Worm (Caenorhabditis elegans): Measurements from ENCODE around the gene dyf-17.

Gene dyf-17

DNA sequence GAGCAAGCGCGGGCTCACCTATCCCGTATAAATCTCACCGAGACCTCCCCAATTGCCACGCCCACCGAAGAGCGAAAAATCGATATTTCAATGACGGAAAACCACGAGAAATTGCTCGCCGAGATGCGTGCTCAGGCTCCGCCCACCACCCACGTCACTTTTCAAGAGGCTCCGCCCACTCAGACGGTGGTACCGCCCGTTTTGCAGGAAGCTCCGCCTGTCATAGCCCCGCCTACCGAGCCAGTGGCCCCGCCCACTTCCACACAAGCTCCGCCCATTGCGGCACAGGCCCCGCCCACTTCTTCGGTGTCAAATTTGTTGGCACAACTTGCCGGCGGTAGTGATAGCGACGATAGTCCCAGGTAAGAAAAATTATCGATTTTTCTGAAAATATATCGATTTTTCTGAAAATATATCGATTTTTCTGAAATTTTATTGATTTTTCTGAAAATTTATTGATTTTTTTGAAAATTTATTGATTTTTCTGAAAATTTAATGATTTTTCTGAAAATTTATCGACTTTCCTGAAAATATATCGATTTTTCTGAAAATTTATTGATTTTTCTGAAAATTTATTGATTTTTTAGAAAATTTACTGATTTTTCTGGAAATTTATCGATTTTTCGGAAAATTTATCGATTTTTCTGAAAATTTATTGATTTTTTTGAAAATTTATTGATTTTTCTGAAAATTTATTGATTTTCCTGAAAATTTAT lies 2.3 kb downstream of the dyf-17 start:
- no peak for TF ChIP-seq nhr-21 (tag; optimal IDR thresholded peaks at IDR 0.05)
- no peak for TF ChIP-seq dmd-4 (tag; optimal IDR thresholded peaks at IDR 0.05)
- no peak for TF ChIP-seq nhr-25 (tag; optimal IDR thresholded peaks at IDR 0.05)
- no peak for TF ChIP-seq lin-39 (tag; optimal IDR thresholded peaks at IDR 0.05)
- TF ChIP-seq sma-3 (GFP tag; optimal IDR thresholded peaks at IDR 0.05) = no peak
- TF ChIP-seq lin-11 (tag; optimal IDR thresholded peaks at IDR 0.05) = no peak
- TF ChIP-seq ztf-11 (tag; optimal IDR thresholded peaks at IDR 0.05) = no peak
- no peak for TF ChIP-seq aly-2 (tag; optimal IDR thresholded peaks at IDR 0.05)
- TF ChIP-seq unc-39 (tag; optimal IDR thresholded peaks at IDR 0.05) = no peak
- TF ChIP-seq Y55F3AM.14 (GFP tag; optimal IDR thresholded peaks at IDR 0.05) = no peak
- no peak for TF ChIP-seq ceh-82 (tag; optimal IDR thresholded peaks at IDR 0.05)
- no peak for TF ChIP-seq blmp-1 (tag; optimal IDR thresholded peaks at IDR 0.05; ENCODE audit: insufficient read depth)
- TF ChIP-seq fos-1 (tag; optimal IDR thresholded peaks at IDR 0.05) = no peak
- TF ChIP-seq nhr-23 (tag; optimal IDR thresholded peaks at IDR 0.05) = no peak
- TF ChIP-seq nhr-129 (tag; optimal IDR thresholded peaks at IDR 0.05) = no peak
- no peak for TF ChIP-seq ztf-4 (tag; optimal IDR thresholded peaks at IDR 0.05)
- no peak for TF ChIP-seq nhr-6 (tag; optimal IDR thresholded peaks at IDR 0.05)
- TF ChIP-seq unc-55 (GFP tag; optimal IDR thresholded peaks at IDR 0.05) = no peak
- TF ChIP-seq ztf-1 (GFP tag; conservative IDR thresholded peaks at IDR 0.05) = no peak
- no peak for TF ChIP-seq mab-5 (tag; optimal IDR thresholded peaks at IDR 0.05)

DNA sequence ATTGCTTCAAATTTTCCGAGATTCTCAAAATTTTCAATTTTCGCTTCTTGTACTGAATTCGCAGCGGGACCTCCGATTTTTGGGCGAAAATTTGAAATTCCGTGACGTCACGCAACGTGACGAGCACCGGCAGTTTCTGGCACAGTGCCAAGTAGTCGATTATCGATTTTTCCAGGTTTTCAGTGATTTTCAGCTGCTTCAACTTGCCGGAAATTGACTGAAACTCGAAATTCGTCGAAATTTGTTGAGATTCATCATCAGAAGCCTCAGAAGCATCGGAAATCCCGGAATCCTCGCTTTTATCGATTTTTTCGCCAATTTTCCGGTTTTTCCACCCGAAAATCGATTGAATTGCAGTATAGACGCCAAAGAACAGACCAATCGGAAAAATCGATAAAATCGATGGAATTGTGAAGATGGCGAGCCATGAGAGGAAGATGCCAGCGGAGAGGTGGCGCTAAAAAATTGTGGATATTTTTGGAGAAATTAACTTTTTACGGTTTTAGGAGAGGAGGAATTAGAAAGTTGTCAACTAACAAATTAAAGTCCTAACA lies 4.6 kb downstream of the dyf-17 start:
- TF ChIP-seq Y55F3AM.14 (GFP tag; optimal IDR thresholded peaks at IDR 0.05) (no peak), ceh-16 (tag; optimal IDR thresholded peaks at IDR 0.05) (no peak)

DNA sequence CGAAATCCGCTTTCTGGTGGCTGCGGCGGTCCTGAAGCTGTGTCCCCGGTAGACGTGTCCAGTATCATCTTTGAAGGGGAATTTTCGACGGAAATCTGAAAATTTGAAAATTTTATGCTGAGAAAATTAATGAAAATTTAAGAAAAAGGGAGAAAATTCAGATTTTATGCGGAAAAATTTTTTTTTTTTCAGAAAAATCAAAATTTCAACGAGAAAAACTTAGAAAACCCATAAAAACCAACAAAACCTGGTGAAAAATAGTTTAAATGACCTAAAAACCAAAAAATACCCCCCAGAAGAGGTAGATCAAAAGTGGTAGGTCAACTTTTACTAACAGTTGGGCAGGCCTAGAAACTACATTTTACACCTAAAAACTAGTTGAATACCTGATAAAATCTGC lies 6.2 kb downstream of the dyf-17 start, which contains the start of gene Y39B6A.10:
Y39B6A.10 (minus strand) TSS at position 101 of the 400 bp plus-strand sequence.
- no peak for TF ChIP-seq sma-3 (GFP tag; optimal IDR thresholded peaks at IDR 0.05)
- TF ChIP-seq nhr-11 (tag; optimal IDR thresholded peaks at IDR 0.05) = no peak
- TF ChIP-seq ZK546.5 (tag; optimal IDR thresholded peaks at IDR 0.05) = no peak
- TF ChIP-seq egl-27 (tag; optimal IDR thresholded peaks at IDR 0.05) = no peak
- TF ChIP-seq nhr-12 (tag; optimal IDR thresholded peaks at IDR 0.05) = no peak
- TF ChIP-seq ceh-16 (tag; optimal IDR thresholded peaks at IDR 0.05) = no peak
- TF ChIP-seq zag-1 (tag; optimal IDR thresholded peaks at IDR 0.05) = no peak
- TF ChIP-seq Y55F3AM.14 (GFP tag; optimal IDR thresholded peaks at IDR 0.05) = no peak
- no peak for TF ChIP-seq C34F6.9 (tag; optimal IDR thresholded peaks at IDR 0.05)
- no peak for TF ChIP-seq nhr-77 (tag; optimal IDR thresholded peaks at IDR 0.05)
- no peak for TF ChIP-seq lin-11 (tag; optimal IDR thresholded peaks at IDR 0.05)
- no peak for TF ChIP-seq ztf-4 (tag; optimal IDR thresholded peaks at IDR 0.05)
- TF ChIP-seq unc-55 (GFP tag; optimal IDR thresholded peaks at IDR 0.05) = no peak
- no peak for TF ChIP-seq crh-2 (tag; optimal IDR thresholded peaks at IDR 0.05)
- TF ChIP-seq elt-3 (tag; optimal IDR thresholded peaks at IDR 0.05) = no peak
- TF ChIP-seq sem-4 (tag; optimal IDR thresholded peaks at IDR 0.05) = no peak
- TF ChIP-seq nhr-21 (tag; optimal IDR thresholded peaks at IDR 0.05) = no peak
- no peak for TF ChIP-seq nhr-10 (tag; optimal IDR thresholded peaks at IDR 0.05)
- TF ChIP-seq fos-1 (tag; optimal IDR thresholded peaks at IDR 0.05) = no peak

DNA sequence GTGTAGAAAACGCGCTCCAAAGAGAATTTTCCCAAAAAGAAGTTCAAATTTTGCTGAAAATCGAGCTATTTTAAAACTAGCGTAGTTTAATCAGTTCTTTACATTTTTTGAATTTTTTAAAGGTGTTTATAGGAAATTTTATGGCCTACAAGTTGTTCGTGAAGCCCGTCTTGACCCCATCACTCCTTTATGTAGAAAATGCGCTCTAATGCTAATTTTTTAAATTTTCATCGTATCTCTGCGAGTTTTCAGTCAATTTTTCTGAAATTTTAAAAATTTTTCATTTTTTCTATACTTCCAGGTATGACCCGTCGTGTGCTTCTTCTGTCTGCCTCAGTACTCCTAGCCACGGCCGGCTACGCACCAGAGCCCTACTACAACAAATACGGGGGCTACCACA lies 8.9 kb downstream of the dyf-17 start, which contains the start of gene Y39B6A.9:
Y39B6A.9 (plus strand) TSS at position 301 of the 400 bp plus-strand sequence.
- no peak for TF ChIP-seq sma-9 (GFP tag; optimal IDR thresholded peaks at IDR 0.05)
- no peak for TF ChIP-seq sma-9 (tag; optimal IDR thresholded peaks at IDR 0.05)
- TF ChIP-seq lin-11 (tag; optimal IDR thresholded peaks at IDR 0.05) = no peak
- no peak for TF ChIP-seq crh-2 (tag; optimal IDR thresholded peaks at IDR 0.05)
- no peak for TF ChIP-seq snpc-4 (tag; optimal IDR thresholded peaks at IDR 0.05)
- no peak for TF ChIP-seq unc-39 (tag; optimal IDR thresholded peaks at IDR 0.05)
- TF ChIP-seq egl-27 (tag; optimal IDR thresholded peaks at IDR 0.05) = no peak
- TF ChIP-seq mab-5 (tag; optimal IDR thresholded peaks at IDR 0.05) = no peak
- TF ChIP-seq lin-13 (GFP tag; optimal IDR thresholded peaks at IDR 0.05) = no peak
- TF ChIP-seq zag-1 (tag; optimal IDR thresholded peaks at IDR 0.05) = no peak
- TF ChIP-seq unc-55 (GFP tag; optimal IDR thresholded peaks at IDR 0.05) = no peak
- TF ChIP-seq dmd-4 (tag; optimal IDR thresholded peaks at IDR 0.05) = no peak
- no peak for TF ChIP-seq lsy-2 (tag; optimal IDR thresholded peaks at IDR 0.05)
